Worm (Caenorhabditis elegans): ENCODE data around the gene rog-1.
A peak's percentile ranks its signal among the peaks of the same experiment; 100 is the strongest.

DNA sequence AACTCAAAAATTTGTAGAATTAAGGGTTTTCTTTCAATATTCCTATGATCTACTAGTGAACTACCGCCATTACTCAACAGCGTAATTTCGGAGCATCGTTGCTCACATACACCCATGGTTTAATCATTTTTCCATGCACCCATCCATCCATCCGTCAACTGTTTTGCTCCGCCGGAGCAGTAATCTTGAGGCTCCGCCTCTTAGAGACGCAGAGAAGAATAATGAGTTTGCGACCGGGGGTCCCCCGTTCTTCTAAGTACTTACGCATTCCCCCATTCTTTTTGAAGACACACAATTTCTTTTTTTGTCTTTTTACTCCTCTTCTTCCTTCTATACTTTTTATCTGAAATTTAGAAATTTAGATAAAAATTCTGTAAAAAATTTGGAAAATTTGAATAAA lies 36.6 kb downstream of the rog-1 start:
- TF ChIP-seq him-1 (tag; optimal IDR thresholded peaks at IDR 0.05) (peak; percentile 19), W03F9.2 (tag; optimal IDR thresholded peaks at IDR 0.05) (no peak), dao-5 (tag; optimal IDR thresholded peaks at IDR 0.05) (no peak)

Measured in whole organism, L4/young adult.